Worm (Caenorhabditis elegans): Measurements from ENCODE around the gene col-166.

DNA sequence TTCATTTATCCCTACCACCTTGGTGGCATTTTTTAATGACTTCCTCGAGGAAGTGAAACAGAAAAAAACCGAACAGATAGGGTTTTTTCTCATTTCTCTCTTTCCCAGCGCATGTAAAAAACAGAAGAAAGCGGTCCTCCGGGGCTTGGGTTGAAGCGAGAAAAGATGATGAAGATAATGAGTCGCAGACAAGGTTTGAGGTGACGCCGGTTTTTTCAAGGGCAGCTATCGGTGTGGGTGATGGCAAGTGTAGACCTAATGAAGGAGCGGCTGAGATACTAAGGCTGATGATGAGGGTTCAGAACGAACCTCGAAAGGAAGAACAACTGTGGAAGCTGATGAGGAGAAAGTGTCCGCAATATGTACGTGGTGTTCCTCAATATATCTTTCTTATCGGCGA, 41.1 kb downstream of the col-166 start:
- TF ChIP-seq lsy-2 (tag; optimal IDR thresholded peaks at IDR 0.05) (no peak), unc-39 (tag; optimal IDR thresholded peaks at IDR 0.05) (no peak), blmp-1 (tag; optimal IDR thresholded peaks at IDR 0.05) (no peak), sptf-1 (tag; optimal IDR thresholded peaks at IDR 0.05) (no peak), mls-2 (tag; optimal IDR thresholded peaks at IDR 0.05) (no peak), ham-2 (GFP tag; optimal IDR thresholded peaks at IDR 0.05) (no peak)

Measured in whole organism, mixed stage, embryonic.